Fruit fly (Drosophila melanogaster) whole organism: ENCODE measurements around the gene para.

Experiments
- CG8478 ChIP-seq: fragments of >200 bp; optimal IDR thresholded peaks from 2 replicates; lab custom pipeline; 2018; ENCODE audit warnings: inconsistent platforms
- Dll ChIP-seq: fragments of >200 bp; optimal IDR thresholded peaks from 2 replicates; lab custom pipeline; 2017
- EcR ChIP-seq, 2 experiments: fragments of >200 bp; optimal IDR thresholded peaks; 2 replicates each; lab custom pipeline; 2017; ENCODE audit warnings: missing biosample characterization in 2 of 2, missing genetic modification characterization in 2 of 2, missing genetic modification reagents in 2 of 2
- pan ChIP-seq: fragments of >200 bp; optimal IDR thresholded peaks from 2 replicates; lab custom pipeline; 2017
- psq ChIP-seq: fragments of >200 bp; optimal IDR thresholded peaks from 2 replicates; lab custom pipeline; 2017
- usp ChIP-seq: fragments of >200 bp; optimal IDR thresholded peaks from 2 replicates; lab custom pipeline; 2017; ENCODE audit warnings: missing biosample characterization, missing genetic modification characterization, mixed read lengths

para gene

DNA sequence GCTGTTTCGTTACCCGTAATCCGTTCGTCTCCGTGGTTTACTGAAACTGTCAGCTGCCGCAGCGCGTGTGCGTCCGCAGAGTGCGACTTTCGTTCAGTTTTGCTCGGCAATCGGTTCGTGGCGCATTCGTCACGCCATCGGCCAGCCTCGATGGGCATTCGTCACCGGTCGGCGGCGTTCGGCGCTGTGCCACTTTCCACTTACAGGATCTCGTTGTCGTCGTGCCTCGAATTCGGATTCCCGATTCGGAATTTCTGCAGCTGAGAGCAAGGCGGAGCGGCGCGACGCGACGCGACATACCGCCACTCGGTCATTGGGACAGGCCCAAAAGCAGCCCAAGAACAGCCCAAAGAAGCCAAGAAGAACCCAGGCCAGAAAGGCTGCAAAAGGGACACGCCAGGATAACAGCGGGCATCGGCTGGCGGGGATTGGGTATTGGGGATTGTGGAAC, at the start of gene para:
para (minus strand) TSS at position 51 of the 451 bp plus-strand sequence.
- TF ChIP-seq Dll (lab: Kevin White, UChicago): no peak
- TF ChIP-seq CG8478: no peak
- no peak for TF ChIP-seq pan (lab: Kevin White, UChicago)
- no peak for TF ChIP-seq usp (GFP tag; lab: Kevin White, UChicago)
- no peak for TF ChIP-seq EcR (GFP tag; optimal IDR thresholded peaks at IDR 0.05; lab: Kevin White, UChicago)
- TF ChIP-seq psq: no peak

DNA sequence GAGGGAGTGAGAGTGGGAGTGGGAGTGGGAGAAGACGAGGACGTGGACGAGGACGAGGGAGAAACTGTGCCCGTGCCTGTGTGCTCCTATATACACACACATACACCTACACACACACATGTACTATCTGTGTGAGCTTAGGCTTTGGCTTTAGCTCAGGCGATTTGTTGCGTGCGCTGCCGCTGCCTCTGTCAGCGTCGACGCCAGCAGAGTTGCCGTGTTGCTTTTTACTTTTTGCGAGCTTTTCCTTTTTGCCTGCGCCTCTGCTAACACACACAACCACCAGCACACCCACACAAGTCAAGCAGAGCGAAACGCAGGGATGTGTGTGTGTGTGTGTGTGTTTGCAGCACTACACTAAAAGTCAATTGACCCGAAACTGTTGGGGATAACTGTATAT, 49.2 kb upstream of the para start:
- TF ChIP-seq usp (GFP tag; lab: Kevin White, UChicago): no peak
- TF ChIP-seq pan (lab: Kevin White, UChicago): no peak
- TF ChIP-seq psq: no peak
- TF ChIP-seq EcR (GFP tag; optimal IDR thresholded peaks at IDR 0.05; lab: Kevin White, UChicago): no peak
- no peak for TF ChIP-seq CG8478
- no peak for TF ChIP-seq Dll (lab: Kevin White, UChicago)

DNA sequence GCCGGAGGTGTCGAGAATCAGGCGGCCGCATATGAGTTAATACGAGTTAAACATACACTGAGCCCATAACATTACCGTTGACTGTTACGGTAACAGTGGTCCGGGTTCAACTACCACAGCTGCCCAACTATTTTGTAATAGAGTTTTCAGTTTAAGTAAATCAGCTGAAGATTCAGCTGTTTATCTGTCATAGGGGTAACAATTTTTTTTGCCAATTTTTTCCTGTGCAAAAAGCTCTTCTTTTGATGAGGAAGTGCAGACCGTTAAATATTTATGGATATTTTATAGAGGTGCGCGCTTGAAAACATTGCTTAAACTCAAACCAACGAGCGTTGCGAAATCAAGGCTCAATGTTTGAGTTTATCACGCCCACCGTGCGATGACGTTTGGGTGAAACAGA, 48.8 kb upstream of the para start:
- TF ChIP-seq CG8478 (no peak), psq (no peak), pan (lab: Kevin White, UChicago) (no peak), Dll (lab: Kevin White, UChicago) (no peak), usp (GFP tag; lab: Kevin White, UChicago) (no peak), EcR (GFP tag; optimal IDR thresholded peaks at IDR 0.05; lab: Kevin White, UChicago) (no peak)

DNA sequence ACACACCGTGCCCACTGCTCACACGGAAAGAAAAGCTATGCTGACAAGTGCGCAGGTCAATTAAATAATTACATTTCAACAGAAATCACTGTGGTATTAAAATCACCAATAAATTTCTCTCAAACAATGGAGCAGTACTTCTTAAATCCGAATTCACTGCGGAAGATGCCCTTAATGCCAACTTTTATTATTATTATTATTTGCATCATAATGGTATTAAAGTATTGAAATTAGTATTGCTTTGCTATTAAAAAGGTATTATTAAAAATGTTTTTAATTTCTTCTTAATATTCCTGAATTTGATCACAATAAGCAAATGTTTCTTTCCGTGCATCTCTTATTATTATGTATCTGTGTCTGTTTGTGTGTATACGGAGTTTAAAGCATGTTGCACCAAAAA, 47.1 kb upstream of the para start:
- no peak for TF ChIP-seq psq
- TF ChIP-seq Dll (lab: Kevin White, UChicago): no peak
- TF ChIP-seq EcR (GFP tag; optimal IDR thresholded peaks at IDR 0.05; lab: Kevin White, UChicago): no peak
- TF ChIP-seq pan (lab: Kevin White, UChicago): no peak
- TF ChIP-seq usp (GFP tag; lab: Kevin White, UChicago): no peak
- no peak for TF ChIP-seq CG8478

DNA sequence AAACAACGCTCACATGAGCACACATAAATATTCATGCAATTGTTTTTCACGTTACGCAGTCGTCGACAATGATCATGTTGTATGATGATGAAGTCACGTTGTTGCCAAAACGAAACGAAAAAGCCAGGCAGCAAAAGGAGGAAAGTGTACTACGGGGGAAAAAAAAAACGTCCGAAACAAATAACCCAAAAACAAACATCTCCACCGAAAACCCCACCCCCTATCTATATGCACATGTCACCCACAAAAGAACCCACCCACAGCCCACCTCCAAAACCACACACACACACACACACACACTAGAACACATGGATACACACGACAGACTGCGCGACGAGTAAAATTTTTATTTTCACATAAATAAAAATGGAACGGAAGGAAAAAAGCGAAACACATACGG, 42.2 kb upstream of the para start:
- TF ChIP-seq Dll (lab: Kevin White, UChicago) (no peak), usp (GFP tag; lab: Kevin White, UChicago) (no peak), pan (lab: Kevin White, UChicago) (no peak)

DNA sequence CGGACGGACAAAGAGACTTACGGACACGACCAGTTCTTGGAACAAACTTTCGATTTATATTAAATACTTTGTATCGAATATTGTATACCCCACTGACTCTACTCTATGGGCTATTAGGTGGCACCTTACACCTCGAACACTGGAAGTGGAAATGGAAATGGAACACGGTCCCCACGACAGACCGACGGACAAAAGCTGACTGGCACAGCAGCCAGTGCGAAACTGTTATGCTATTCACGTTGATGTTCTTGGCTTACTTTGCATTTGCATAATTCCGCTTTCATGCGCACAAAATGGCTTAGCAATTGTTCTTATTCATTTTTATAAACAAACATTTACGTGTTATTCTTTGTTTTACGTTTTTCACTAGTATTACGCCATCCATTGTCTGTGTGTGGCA, 41.2 kb upstream of the para start:
- no peak for TF ChIP-seq Dll (lab: Kevin White, UChicago)
- TF ChIP-seq usp (GFP tag; lab: Kevin White, UChicago): no peak
- TF ChIP-seq CG8478: no peak
- TF ChIP-seq EcR (GFP tag; optimal IDR thresholded peaks at IDR 0.05; lab: Kevin White, UChicago): no peak
- TF ChIP-seq psq: no peak
- no peak for TF ChIP-seq pan (lab: Kevin White, UChicago)

dm6 chrX:16573659-16574058, 40.8 kb upstream of the para start:
- TF ChIP-seq Dll (lab: Kevin White, UChicago) (no peak), EcR (GFP tag; optimal IDR thresholded peaks at IDR 0.05; lab: Kevin White, UChicago) (no peak), pan (lab: Kevin White, UChicago) (no peak)

DNA sequence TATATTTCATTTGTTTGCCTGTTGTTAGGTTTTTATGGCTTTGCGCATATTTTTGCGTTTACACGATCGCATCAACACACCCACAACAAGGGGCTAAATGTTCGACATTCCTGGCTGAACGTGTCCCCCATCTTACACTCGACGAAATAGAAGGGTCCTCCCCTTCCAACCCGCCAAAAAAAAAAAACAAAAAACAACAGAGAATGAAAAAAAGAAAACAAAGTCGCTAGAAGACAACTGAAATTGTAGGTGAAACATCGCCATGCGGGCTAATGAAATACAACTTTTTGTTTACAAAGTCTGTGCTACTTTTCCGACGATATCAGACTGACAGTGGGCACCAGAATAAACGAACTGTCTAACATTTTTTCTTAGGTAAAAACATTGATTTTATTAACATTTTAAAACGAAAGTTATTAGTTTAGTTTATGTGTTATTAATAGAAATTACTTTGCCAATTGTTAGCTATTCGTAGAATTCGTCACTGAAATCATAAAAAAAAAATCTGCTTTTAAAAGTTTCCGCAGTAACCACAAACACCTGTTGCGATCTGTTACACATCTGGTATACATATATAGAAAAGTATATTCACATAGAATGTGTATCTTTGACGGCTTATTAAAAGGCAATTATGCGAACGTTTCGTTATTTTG, 37.8 kb upstream of the para start:
- TF ChIP-seq CG8478 (no peak), pan (lab: Kevin White, UChicago) (no peak), EcR (GFP tag; optimal IDR thresholded peaks at IDR 0.05; lab: Kevin White, UChicago) (no peak)

DNA sequence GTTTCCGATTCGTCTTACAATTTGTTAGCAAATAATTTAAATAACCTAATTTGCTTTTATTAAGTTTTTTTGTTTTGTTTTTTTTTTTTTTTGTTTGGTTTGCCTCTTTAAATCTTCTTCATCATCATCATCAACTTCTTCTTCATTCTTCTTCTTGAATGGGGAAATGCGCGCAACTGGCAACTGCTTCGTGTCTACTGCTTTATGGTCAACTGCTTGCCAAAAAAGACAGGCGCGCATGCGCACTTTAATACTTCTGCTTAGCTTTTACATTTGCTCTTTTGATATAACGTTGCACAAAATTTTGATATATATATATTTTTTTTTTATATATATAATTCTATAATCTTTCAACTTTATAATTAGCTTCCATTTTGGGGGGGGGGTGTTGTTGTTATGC, 32.5 kb upstream of the para start:
- TF ChIP-seq CG8478: no peak
- TF ChIP-seq pan (lab: Kevin White, UChicago): no peak
- no peak for TF ChIP-seq Dll (lab: Kevin White, UChicago)
- no peak for TF ChIP-seq EcR (GFP tag; optimal IDR thresholded peaks at IDR 0.05; lab: Kevin White, UChicago)
- TF ChIP-seq psq: no peak
- TF ChIP-seq usp (GFP tag; lab: Kevin White, UChicago): no peak

dm6 chrX:16562259-16562658, 29.4 kb upstream of the para start:
- TF ChIP-seq pan (lab: Kevin White, UChicago) (no peak), EcR (GFP tag; optimal IDR thresholded peaks at IDR 0.05; lab: Kevin White, UChicago) (no peak), usp (GFP tag; lab: Kevin White, UChicago) (no peak), Dll (lab: Kevin White, UChicago) (no peak), CG8478 (no peak), psq (no peak)

DNA sequence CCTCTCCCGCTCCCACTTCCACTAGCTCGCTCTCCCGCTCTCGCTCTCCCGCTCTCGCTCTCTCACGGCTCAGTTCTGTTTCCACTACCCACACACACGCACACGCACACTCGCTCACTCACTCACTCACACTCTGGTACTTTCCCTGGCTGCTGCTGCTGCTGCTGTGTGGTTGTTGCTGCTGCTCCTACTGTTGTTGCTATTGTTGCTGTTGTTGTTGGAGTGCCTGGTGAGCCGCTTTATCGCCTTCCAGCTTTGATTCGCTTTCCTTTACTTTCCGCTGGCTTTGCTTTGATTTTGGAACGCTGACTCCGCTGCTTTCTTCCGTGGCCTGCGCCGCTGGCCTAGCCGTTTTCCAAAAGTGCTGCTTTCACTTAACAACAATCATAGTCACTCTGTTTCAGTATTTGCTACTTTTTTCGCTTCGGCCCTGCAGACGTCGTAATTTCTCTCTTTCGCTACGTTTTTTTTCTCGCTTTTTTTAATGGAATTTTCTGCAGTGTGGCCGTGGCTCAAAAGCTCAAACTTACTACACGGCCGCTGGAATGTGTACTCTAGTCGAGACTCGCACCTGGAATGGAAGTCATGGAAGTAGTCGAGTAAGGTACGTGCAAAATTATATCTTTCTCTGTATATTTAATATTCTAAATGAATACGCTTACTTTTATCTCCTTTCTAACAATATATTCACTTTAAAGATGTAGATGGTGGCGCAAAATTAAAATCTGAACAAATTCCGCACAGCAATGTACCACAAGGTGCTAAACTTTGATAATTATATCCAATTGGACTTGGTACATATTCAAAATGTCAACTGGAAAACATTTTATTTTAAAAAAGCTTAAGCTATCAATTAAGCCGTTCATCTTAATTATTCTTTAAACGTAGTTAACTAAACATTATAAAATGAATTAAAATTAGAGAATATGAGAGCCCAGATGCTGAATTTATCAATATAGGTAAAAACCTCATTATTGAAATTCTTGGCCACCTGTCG, 26.9 kb upstream of the para start, which contains the start of gene Pp2B-14D:
Pp2B-14D (minus strand) TSS at position 503 of the 997 bp plus-strand sequence.
- peak; percentile 98 for TF ChIP-seq Dll (lab: Kevin White, UChicago)
- TF ChIP-seq EcR (GFP tag; optimal IDR thresholded peaks at IDR 0.05; lab: Kevin White, UChicago): no peak
- TF ChIP-seq CG8478: no peak
- TF ChIP-seq psq: no peak
- TF ChIP-seq usp (GFP tag; lab: Kevin White, UChicago): no peak
